Worm (Caenorhabditis elegans) whole organism, young adult: ENCODE results near the gene math-13.
"Not testable (repeated sequence)": the region's sequence is repeated elsewhere in the genome, so short reads cannot be mapped to it uniquely, and the experiment has no call there.

Source experiments
- F49E8.2 ChIP-seq: sonication (generic microtip); optimal IDR thresholded peaks from 3 replicates; lab custom pipeline; 2017; ENCODE audit warnings: missing genetic modification characterization, mild to moderate bottlenecking, missing compliant biosample characterization, antibody characterized with exemption, moderate library complexity; ENCODE audit not compliant: insufficient read depth
- F57A8.1 ChIP-seq: fragments of 200-800 bp; sonication (Bioruptor generic); optimal IDR thresholded peaks from 2 replicates; lab custom pipeline; 2018; ENCODE audit warnings: mild to moderate bottlenecking, missing genetic modification characterization, moderate library complexity, missing compliant biosample characterization
- ama-1 ChIP-seq, 3 experiments: fragments of 150-350 bp in 1 of 3; sonication (generic microtip) in 2 of 3; optimal IDR thresholded peaks; 2 replicates each; lab custom pipeline; 2014 to 2018; ENCODE audit warnings: missing biosample characterization in 2 of 3, missing genetic modification characterization in 2 of 3, missing genetic modification reagents in 2 of 3
- efl-1 ChIP-seq: fragments of 150-350 bp; optimal IDR thresholded peaks from 2 replicates; lab custom pipeline; 2014; ENCODE audit warnings: missing biosample characterization, missing genetic modification reagents, missing genetic modification characterization
- mel-28 ChIP-seq: sonication (generic microtip); optimal IDR thresholded peaks from 2 replicates; lab custom pipeline; 2016; ENCODE audit warnings: borderline replicate concordance, mild to moderate bottlenecking, missing genetic modification characterization, missing compliant biosample characterization
- sptf-2 ChIP-seq: fragments of 200-800 bp; sonication (Bioruptor generic); optimal IDR thresholded peaks from 2 replicates; lab custom pipeline; 2018; ENCODE audit warnings: mild to moderate bottlenecking, missing genetic modification characterization, missing compliant biosample characterization
- tlf-1 ChIP-seq: fragments of 200-800 bp; sonication (Bioruptor generic); optimal IDR thresholded peaks from 2 replicates; lab custom pipeline; 2018; ENCODE audit warnings: mild to moderate bottlenecking, missing genetic modification characterization, missing compliant biosample characterization

- TF ChIP-seq mel-28 (tag; lab: Kevin White, UChicago); F57A8.1; ama-1 (optimal IDR thresholded peaks at IDR 0.05; lab: Kevin White, UChicago); ama-1 (GFP tag; optimal IDR thresholded peaks at IDR 0.05; lab: Kevin White, UChicago); efl-1 (GFP tag; lab: Kevin White, UChicago); tlf-1 (GFP tag; lab: Kevin White, UChicago); F49E8.2; sptf-2 (GFP tag; lab: Kevin White, UChicago): not testable (repeated sequence)
Measured at ce11 chrII:1854094-1854493, 21.7 kb upstream of the math-13 start, which contains the start of gene fbxb-95.
